Worm (Caenorhabditis elegans) whole organism, late embryonic: ENCODE data around the gene M151.2.

Experiments
- C08G9.2 ChIP-seq: sonication (generic microtip); optimal IDR thresholded peaks from 2 replicates; lab custom pipeline; 2016; ENCODE audit warnings: mild to moderate bottlenecking, missing genetic modification characterization, moderate library complexity, missing compliant biosample characterization
- ceh-14 ChIP-seq: sonication (generic microtip); optimal IDR thresholded peaks from 2 replicates; lab custom pipeline; 2016; ENCODE audit warnings: missing genotype, missing genetic modification characterization, missing compliant biosample characterization
- fkh-10 ChIP-seq: fragments of 150-350 bp; optimal IDR thresholded peaks from 2 replicates; lab custom pipeline; 2014; ENCODE audit warnings: missing biosample characterization, missing genetic modification reagents, missing genetic modification characterization

DNA sequence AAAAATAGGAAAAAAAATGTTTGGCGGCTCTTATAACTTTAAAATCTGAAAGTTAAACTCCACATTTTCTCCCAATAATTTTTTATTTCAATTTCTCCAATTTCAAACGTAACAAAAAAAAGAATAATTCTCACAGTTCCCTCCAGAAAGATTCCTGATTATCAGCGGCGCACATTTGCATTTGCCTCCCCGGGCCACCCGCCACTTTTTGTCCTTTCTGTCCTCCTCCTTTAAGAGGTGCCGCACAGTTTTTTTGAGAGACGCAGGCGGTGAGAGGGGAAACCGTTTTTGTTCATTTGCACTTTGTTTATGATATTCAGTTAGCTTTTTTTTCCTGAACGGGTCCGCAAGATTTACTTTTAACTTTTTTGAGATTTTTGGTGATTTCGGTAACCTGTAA, 10.0 kb upstream of the M151.2 start:
- TF ChIP-seq fkh-10 (GFP tag; lab: Kevin White, UChicago), result no peak
- TF ChIP-seq ceh-14, result no peak
- no peak for TF ChIP-seq C08G9.2 (tag; lab: Kevin White, UChicago)
